Fruit fly (Drosophila melanogaster): ENCODE measurements around the gene lmgA.

The lmgA gene

dm6 chr2L:8548118-8548517, 19.7 kb upstream of the lmgA start:
- no peak for TF ChIP-seq vfl (GFP tag; optimal IDR thresholded peaks at IDR 0.05)
- no peak for TF ChIP-seq Scr (GFP tag; IDR thresholded peaks at IDR 0.05; ENCODE audit: partially characterized antibody)
- TF ChIP-seq crol (GFP tag; IDR thresholded peaks at IDR 0.05), result no peak
- TF ChIP-seq Bgb (GFP tag; IDR thresholded peaks at IDR 0.05; ENCODE audit: partially characterized antibody), result no peak
- 0 out of 3 replicates have a peak, but pooled peaks have one; percentile 15 for TF ChIP-seq z (GFP tag; IDR thresholded peaks at IDR 0.05)
- TF ChIP-seq tgo (GFP tag; IDR thresholded peaks at IDR 0.05), result no peak
- TF ChIP-seq Abd-B (GFP tag; optimal IDR thresholded peaks at IDR 0.05), result no peak
- TF ChIP-seq CG18476 (GFP tag; optimal IDR thresholded peaks at IDR 0.05), result no peak
- TF ChIP-seq CG2129 (GFP tag; IDR thresholded peaks at IDR 0.05; ENCODE audit: partially characterized antibody), result no peak
- no peak for TF ChIP-seq Sox100B (GFP tag; optimal IDR thresholded peaks at IDR 0.05)
- TF ChIP-seq jumu (GFP tag; optimal IDR thresholded peaks at IDR 0.05), result no peak
- peak; percentile 19 for TF ChIP-seq CG8281 (tag; optimal IDR thresholded peaks at IDR 0.05)
- TF ChIP-seq Poxn (GFP tag; IDR thresholded peaks at IDR 0.05), result no peak
- TF ChIP-seq CG17385 (GFP tag; optimal IDR thresholded peaks at IDR 0.05), result no peak
- TF ChIP-seq CG32767 (GFP tag; IDR thresholded peaks at IDR 0.05), result no peak
- TF ChIP-seq Xrp1 (GFP tag; IDR thresholded peaks at IDR 0.05), result 0 out of 2 replicates have a peak, but pooled peaks have one; percentile 7
- no peak for TF ChIP-seq dati (GFP tag; IDR thresholded peaks at IDR 0.05)
- TF ChIP-seq jigr1 (GFP tag; IDR thresholded peaks at IDR 0.05), result no peak
- peak; percentile 19 for TF ChIP-seq ac (GFP tag; optimal IDR thresholded peaks at IDR 0.05)
- TF ChIP-seq Six4 (GFP tag; optimal IDR thresholded peaks at IDR 0.05), result no peak
- TF ChIP-seq Dad (GFP tag; optimal IDR thresholded peaks at IDR 0.05), result no peak
- TF ChIP-seq NC2β (GFP tag; optimal IDR thresholded peaks at IDR 0.05), result no peak
- TF ChIP-seq zf30C (GFP tag; optimal IDR thresholded peaks at IDR 0.05), result no peak
- no peak for TF ChIP-seq CG4360 (GFP tag; IDR thresholded peaks at IDR 0.05)
- no peak for TF ChIP-seq klu (GFP tag; IDR thresholded peaks at IDR 0.05)
- no peak for TF ChIP-seq Taf1 (GFP tag; IDR thresholded peaks at IDR 0.05)
- TF ChIP-seq CG34376 (GFP tag; optimal IDR thresholded peaks at IDR 0.05), result no peak
- no peak for TF ChIP-seq CG4328 (GFP tag; optimal IDR thresholded peaks at IDR 0.05)
- no peak for TF ChIP-seq en (GFP tag; optimal IDR thresholded peaks at IDR 0.05)
- no peak for TF ChIP-seq inv (GFP tag; IDR thresholded peaks at IDR 0.05; ENCODE audit: partially characterized antibody)
- no peak for TF ChIP-seq Sin3A (optimal IDR thresholded peaks at IDR 0.05)
- no peak for TF ChIP-seq twi (tag; optimal IDR thresholded peaks at IDR 0.05)
- TF ChIP-seq Eip74EF (GFP tag; optimal IDR thresholded peaks at IDR 0.05), result no peak
- TF ChIP-seq da (GFP tag; optimal IDR thresholded peaks at IDR 0.05), result no peak
- TF ChIP-seq CG13624 (GFP tag; optimal IDR thresholded peaks at IDR 0.05), result no peak
- no peak for TF ChIP-seq lov (optimal IDR thresholded peaks at IDR 0.05)
- TF ChIP-seq lov (GFP tag; IDR thresholded peaks at IDR 0.05), result no peak
- TF ChIP-seq fd102C (GFP tag; optimal IDR thresholded peaks at IDR 0.05), result peak; percentile 66
- TF ChIP-seq CG2120 (GFP tag; optimal IDR thresholded peaks at IDR 0.05), result no peak
- TF ChIP-seq CG15696 (tag; optimal IDR thresholded peaks at IDR 0.05), result peak; percentile 66
- no peak for TF ChIP-seq CG6654 (GFP tag; optimal IDR thresholded peaks at IDR 0.05)
- no peak for TF ChIP-seq Bteb2 (GFP tag; optimal IDR thresholded peaks at IDR 0.05)

- TF ChIP-seq Hr3 (GFP tag; optimal IDR thresholded peaks at IDR 0.05) (no peak), twi (tag; optimal IDR thresholded peaks at IDR 0.05) (peak; percentile 22), CoRest (tag; optimal IDR thresholded peaks at IDR 0.05) (peak; percentile 17), ac (GFP tag; optimal IDR thresholded peaks at IDR 0.05) (peak; percentile 14), row (GFP tag; IDR thresholded peaks at IDR 0.05) (peak; percentile 38; the same call in 2 of the 3 replicates), tup (GFP tag; optimal IDR thresholded peaks at IDR 0.05) (peak; percentile 15), Hey (tag; optimal IDR thresholded peaks at IDR 0.05) (no peak), YL-1 (GFP tag; optimal IDR thresholded peaks at IDR 0.05) (no peak), CG17361 (GFP tag; IDR thresholded peaks at IDR 0.05) (0 out of 3 replicates have a peak, but pooled peaks have one; percentile 12), Dll (GFP tag; IDR thresholded peaks at IDR 0.05; ENCODE audit: partially characterized antibody) (no peak), CG11504 (tag; optimal IDR thresholded peaks at IDR 0.05) (peak; percentile 3), gem (tag; optimal IDR thresholded peaks at IDR 0.05) (peak; percentile 12), Pdp1 (GFP tag; optimal IDR thresholded peaks at IDR 0.05) (peak in 1 of 2 experiments; percentile 10)
Observed at dm6 chr2L:8545393-8546100, 17.1 kb upstream of the lmgA start.
